Fruit fly (Drosophila melanogaster) whole organism, embryonic: ENCODE data around the gene Jhbp1.

Experiments
- CG10274 ChIP-seq: fragments of 200-800 bp; sonication (Bioruptor generic); optimal IDR thresholded peaks from 3 replicates; lab custom pipeline; 2017; ENCODE audit warnings: missing biosample characterization, mild to moderate bottlenecking, missing genetic modification characterization
- CG12104 ChIP-seq: fragments of 200-800 bp; sonication (Bioruptor generic); optimal IDR thresholded peaks from 3 replicates; lab custom pipeline; 2016; ENCODE audit warnings: missing biosample characterization, missing genetic modification characterization
- CG12155 ChIP-seq: fragments of 200-800 bp; sonication (Bioruptor generic); optimal IDR thresholded peaks from 3 replicates; lab custom pipeline; 2016; ENCODE audit warnings: missing biosample characterization, missing genetic modification characterization
- CG14860 ChIP-seq: fragments of 200-800 bp; sonication (Bioruptor generic); IDR thresholded peaks from 3 replicates; pipeline ENCODE4 v1.3.6; 2022; ENCODE audit warnings: missing biosample characterization, missing genetic modification characterization; ENCODE audit not compliant: partially characterized antibody
- CG1647 ChIP-seq: fragments of 200-800 bp; sonication (Bioruptor generic); optimal IDR thresholded peaks from 3 replicates; lab custom pipeline; 2016; ENCODE audit warnings: missing biosample characterization, missing genetic modification characterization
- CG17385 ChIP-seq: fragments of 200-800 bp; sonication (Bioruptor generic); optimal IDR thresholded peaks from 3 replicates; lab custom pipeline; 2018; ENCODE audit warnings: missing biosample characterization, mild to moderate bottlenecking, missing genetic modification characterization
- CG34422 ChIP-seq: fragments of 200-800 bp; sonication (Bioruptor generic); IDR thresholded peaks from 3 replicates; pipeline ENCODE4 v1.3.6; 2022; ENCODE audit warnings: missing biosample characterization, missing genetic modification characterization
- CG4404 ChIP-seq: fragments of 200-800 bp; sonication (Bioruptor generic); IDR thresholded peaks from 2 replicates; pipeline ENCODE4 v1.3.6; 2022; ENCODE audit warnings: missing biosample characterization, missing genetic modification characterization
- CG8089 ChIP-seq: fragments of 200-800 bp; sonication (Bioruptor generic); optimal IDR thresholded peaks from 3 replicates; lab custom pipeline; 2016; ENCODE audit warnings: missing biosample characterization, missing genetic modification characterization
- CG8359 ChIP-seq: fragments of 200-800 bp; sonication (Bioruptor generic); optimal IDR thresholded peaks from 2 replicates; lab custom pipeline; 2017; ENCODE audit warnings: missing biosample characterization, mild to moderate bottlenecking, missing genetic modification characterization, borderline replicate concordance
- CG8388 ChIP-seq: fragments of 200-800 bp; sonication (Bioruptor generic); optimal IDR thresholded peaks from 2 replicates; lab custom pipeline; 2019; ENCODE audit warnings: missing biosample characterization, mild to moderate bottlenecking, missing genetic modification characterization, moderate library complexity
- CG9437 ChIP-seq: fragments of 200-800 bp; sonication (Bioruptor generic); optimal IDR thresholded peaks from 2 replicates; lab custom pipeline; 2018; ENCODE audit warnings: missing biosample characterization, mild to moderate bottlenecking, missing genetic modification characterization
- CoRest ChIP-seq: fragments of 200-800 bp; sonication (Bioruptor generic); optimal IDR thresholded peaks from 3 replicates; lab custom pipeline; 2018; ENCODE audit warnings: missing biosample characterization, mild to moderate bottlenecking, missing genetic modification characterization, moderate library complexity
- Dll ChIP-seq: fragments of 200-800 bp; sonication (Bioruptor generic); IDR thresholded peaks from 4 replicates; pipeline ENCODE4 v1.3.6; 2022; ENCODE audit warnings: missing biosample characterization, missing genetic modification characterization; ENCODE audit not compliant: partially characterized antibody
- Dref ChIP-seq: fragments of 200-800 bp; sonication (Bioruptor generic); IDR thresholded peaks from 2 replicates; pipeline ENCODE4 v1.3.6; 2022; ENCODE audit warnings: missing biosample characterization, missing genetic modification characterization
- E2f1 ChIP-seq: fragments of 200-800 bp; sonication (Bioruptor generic); IDR thresholded peaks from 2 replicates; pipeline ENCODE4 v1.3.6; 2022; ENCODE audit warnings: missing biosample characterization, missing genetic modification characterization
- E2f2 ChIP-seq: fragments of 200-800 bp; sonication (Bioruptor generic); IDR thresholded peaks from 2 replicates; pipeline ENCODE4 v1.3.6; 2022; ENCODE audit warnings: missing biosample characterization, missing genetic modification characterization
- HmgZ ChIP-seq: fragments of 200-800 bp; sonication (Bioruptor generic); optimal IDR thresholded peaks from 2 replicates; lab custom pipeline; 2018; ENCODE audit warnings: missing biosample characterization, mild to moderate bottlenecking, missing genetic modification characterization
- Hmr ChIP-seq: fragments of 200-800 bp; sonication (Bioruptor generic); optimal IDR thresholded peaks from 3 replicates; lab custom pipeline; 2017; ENCODE audit warnings: mild to moderate bottlenecking, missing biosample characterization, missing genetic modification reagents, missing genetic modification characterization
- Lhr ChIP-seq: fragments of 200-800 bp; sonication (Bioruptor generic); optimal IDR thresholded peaks from 3 replicates; lab custom pipeline; 2017; ENCODE audit warnings: mild to moderate bottlenecking, missing biosample characterization, missing genetic modification reagents, missing genetic modification characterization
- MTF-1 ChIP-seq: fragments of 200-800 bp; sonication (Bioruptor generic); optimal IDR thresholded peaks from 2 replicates; lab custom pipeline; 2018; ENCODE audit warnings: missing biosample characterization, mild to moderate bottlenecking, missing genetic modification characterization, borderline replicate concordance
- Max ChIP-seq: fragments of 200-800 bp; sonication (Bioruptor generic); optimal IDR thresholded peaks from 2 replicates; lab custom pipeline; 2016; ENCODE audit warnings: missing biosample characterization, mild to moderate bottlenecking, missing genetic modification characterization
- Nf-YA ChIP-seq: fragments of 200-800 bp; sonication (Bioruptor generic); IDR thresholded peaks from 2 replicates; pipeline ENCODE4 v1.3.6; 2022; ENCODE audit warnings: missing biosample characterization, missing genetic modification characterization
- NfI ChIP-seq: fragments of 200-800 bp; sonication (Bioruptor generic); optimal IDR thresholded peaks from 3 replicates; lab custom pipeline; 2018; ENCODE audit warnings: missing biosample characterization, mild to moderate bottlenecking, missing genetic modification characterization, moderate library complexity
- Opbp ChIP-seq: fragments of 200-800 bp; sonication (Bioruptor generic); IDR thresholded peaks from 3 replicates; pipeline ENCODE4 v1.3.6; 2022; ENCODE audit warnings: missing biosample characterization, missing genetic modification characterization; ENCODE audit not compliant: partially characterized antibody
- Sry-δ ChIP-seq: fragments of 200-800 bp; sonication (Bioruptor generic); optimal IDR thresholded peaks from 2 replicates; lab custom pipeline; 2016; ENCODE audit warnings: missing biosample characterization, missing genetic modification characterization
- bab2 ChIP-seq: fragments of 200-800 bp; sonication (Bioruptor generic); optimal IDR thresholded peaks from 2 replicates; lab custom pipeline; 2016; ENCODE audit warnings: missing biosample characterization, missing genetic modification characterization
- bsh ChIP-seq, 2 experiments: fragments of 200-800 bp; sonication (Bioruptor generic); optimal IDR thresholded peaks; 2 replicates each; lab custom pipeline; 2017 to 2018; ENCODE audit warnings: mild to moderate bottlenecking in 2 of 2, missing biosample characterization in 2 of 2, missing genetic modification characterization in 2 of 2, moderate library complexity in 1 of 2
- crp ChIP-seq, 2 experiments: fragments of 200-800 bp; sonication (Bioruptor generic); optimal IDR thresholded peaks; 2 replicates in 1 of 2; 3 replicates in 1 of 2; lab custom pipeline; 2017; ENCODE audit warnings: missing biosample characterization in 2 of 2, missing genetic modification characterization in 2 of 2, mild to moderate bottlenecking in 1 of 2, moderate library complexity in 1 of 2
- en ChIP-seq: fragments of 200-800 bp; sonication (Bioruptor generic); optimal IDR thresholded peaks from 2 replicates; lab custom pipeline; 2016; ENCODE audit warnings: missing biosample characterization, missing genetic modification characterization
- grn ChIP-seq: fragments of 200-800 bp; sonication (Bioruptor generic); optimal IDR thresholded peaks from 3 replicates; lab custom pipeline; 2017; ENCODE audit warnings: missing biosample characterization, missing genetic modification characterization
- gsb ChIP-seq: fragments of 200-800 bp; sonication (Bioruptor generic); IDR thresholded peaks from 2 replicates; pipeline ENCODE4 v1.3.6; 2022; ENCODE audit warnings: missing biosample characterization, missing genetic modification characterization
- knrl ChIP-seq: fragments of 200-800 bp; sonication (Bioruptor generic); IDR thresholded peaks from 3 replicates; pipeline ENCODE4 v1.3.6; 2022; ENCODE audit warnings: missing biosample characterization, missing genetic modification characterization; ENCODE audit not compliant: partially characterized antibody
- nom ChIP-seq: fragments of 200-800 bp; sonication (Bioruptor generic); optimal IDR thresholded peaks from 2 replicates; lab custom pipeline; 2017; ENCODE audit warnings: missing biosample characterization, missing genetic modification characterization, mild to moderate bottlenecking, moderate library complexity, missing genetic modification reagents
- p53 ChIP-seq: fragments of 200-800 bp; sonication (Bioruptor generic); optimal IDR thresholded peaks from 2 replicates; lab custom pipeline; 2016; ENCODE audit warnings: missing biosample characterization, missing genetic modification characterization
- pan ChIP-seq, 4 experiments: fragments of >200 bp in 3 of 4; fragments of 200-800 bp in 1 of 4; sonication (Bioruptor generic) in 1 of 4; optimal IDR thresholded peaks in 3 of 4; IDR thresholded peaks in 1 of 4; 2 replicates each; pipeline versions ENCODE4 v1.3.6 to Lab custom; 2017 to 2022; ENCODE audit warnings: missing biosample characterization in 2 of 4, missing genetic modification characterization in 2 of 4, mixed read lengths in 1 of 4
- pros ChIP-seq: fragments of 200-800 bp; sonication (Bioruptor generic); optimal IDR thresholded peaks from 3 replicates; lab custom pipeline; 2019; ENCODE audit warnings: missing biosample characterization, mild to moderate bottlenecking, missing genetic modification characterization, moderate library complexity
- sens-2 ChIP-seq: fragments of 200-800 bp; sonication (Bioruptor generic); IDR thresholded peaks from 2 replicates; pipeline ENCODE4 v1.3.6; 2022; ENCODE audit warnings: missing biosample characterization, missing genetic modification characterization
- slbo ChIP-seq: fragments of 200-800 bp; sonication (Bioruptor generic); IDR thresholded peaks from 2 replicates; pipeline ENCODE4 v1.3.6; 2022; ENCODE audit warnings: missing biosample characterization, missing genetic modification characterization
- so ChIP-seq: fragments of 200-800 bp; sonication (Bioruptor generic); IDR thresholded peaks from 3 replicates; pipeline ENCODE4 v1.3.6; 2022; ENCODE audit warnings: missing biosample characterization, missing genetic modification characterization
- tio ChIP-seq: fragments of 200-800 bp; sonication (Bioruptor generic); optimal IDR thresholded peaks from 2 replicates; lab custom pipeline; 2017; ENCODE audit warnings: missing biosample characterization, missing genetic modification characterization, inconsistent platforms
- ttk ChIP-seq: fragments of 200-800 bp; sonication (Bioruptor generic); IDR thresholded peaks from 2 replicates; pipeline ENCODE4 v2.1.2; 2022; ENCODE audit warnings: missing biosample characterization, missing genetic modification characterization
- tx ChIP-seq: fragments of 200-800 bp; sonication (Bioruptor generic); optimal IDR thresholded peaks from 2 replicates; lab custom pipeline; 2016; ENCODE audit warnings: missing biosample characterization, missing genetic modification characterization
- unpg ChIP-seq: fragments of 200-800 bp; sonication (Bioruptor generic); optimal IDR thresholded peaks from 3 replicates; lab custom pipeline; 2018; ENCODE audit warnings: missing biosample characterization, mild to moderate bottlenecking, missing genetic modification characterization, moderate library complexity
- vvl ChIP-seq: fragments of 200-800 bp; sonication (Bioruptor generic); IDR thresholded peaks from 2 replicates; pipeline ENCODE4 v1.3.6; 2022; ENCODE audit warnings: missing biosample characterization, missing genetic modification characterization
- wdn ChIP-seq: fragments of 200-800 bp; sonication (Bioruptor generic); IDR thresholded peaks from 2 replicates; pipeline ENCODE4 v1.3.6; 2022; ENCODE audit warnings: missing biosample characterization, missing genetic modification characterization
- wek ChIP-seq: fragments of 200-800 bp; sonication (Bioruptor generic); optimal IDR thresholded peaks from 3 replicates; lab custom pipeline; 2018; ENCODE audit warnings: missing biosample characterization, mild to moderate bottlenecking, missing genetic modification characterization, moderate library complexity
- zen2 ChIP-seq: fragments of 200-800 bp; sonication (Bioruptor generic); IDR thresholded peaks from 3 replicates; pipeline ENCODE4 v1.3.6; 2022; ENCODE audit warnings: missing biosample characterization, missing genetic modification characterization; ENCODE audit not compliant: partially characterized antibody
- zfh2 ChIP-seq: fragments of 200-800 bp; sonication (Bioruptor generic); optimal IDR thresholded peaks from 2 replicates; lab custom pipeline; 2016; ENCODE audit warnings: missing biosample characterization, missing genetic modification characterization

The Jhbp1 gene

DNA sequence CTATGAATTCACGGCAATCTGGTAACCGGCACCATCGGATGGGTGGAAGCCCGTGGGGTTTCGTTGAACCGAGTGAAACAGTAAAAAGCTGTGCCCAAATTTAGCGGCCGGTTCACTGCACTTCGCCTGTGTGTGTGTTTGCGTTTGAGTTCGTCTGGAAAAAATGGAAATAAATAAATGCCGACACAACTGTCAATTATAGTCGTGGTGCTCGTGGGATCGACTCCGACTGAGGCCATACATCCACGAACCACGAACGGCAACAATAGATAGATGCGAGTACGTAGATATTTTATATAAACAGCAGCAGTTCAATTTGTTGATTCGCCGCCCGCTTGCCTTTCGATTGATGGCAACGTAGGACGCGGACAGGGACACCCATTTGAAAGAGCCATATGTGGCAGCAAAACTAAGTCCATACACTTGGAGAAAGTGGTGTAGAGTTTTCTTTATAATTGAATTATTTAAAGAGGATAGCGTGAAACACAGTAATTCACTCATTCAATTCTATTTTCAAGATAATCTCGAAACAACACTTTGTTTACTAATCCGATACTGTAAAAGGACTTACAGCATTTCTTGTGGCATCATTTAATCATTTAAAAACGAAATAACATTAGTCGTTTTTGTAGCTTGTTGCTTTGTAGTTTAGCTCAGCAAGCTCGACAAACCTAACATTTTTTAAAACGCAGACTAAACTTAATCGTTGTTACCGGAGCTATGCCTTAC is 30.5 kb downstream of the Jhbp1 start (continued):
- TF ChIP-seq zen2 (GFP tag; lab: Robert Waterston, UW): no peak
- TF ChIP-seq tx (GFP tag; lab: Kevin White, UChicago): no peak
- TF ChIP-seq CG12155 (GFP tag; lab: Kevin White, UChicago): no peak
- no peak for TF ChIP-seq knrl
- peak; percentile 10 for TF ChIP-seq CoRest
- no peak for TF ChIP-seq vvl (GFP tag; lab: Robert Waterston, UW)
- no peak for TF ChIP-seq ttk
- peak; percentile 18 for TF ChIP-seq Lhr
- TF ChIP-seq sens-2: no peak
- no peak for TF ChIP-seq Dll
- no peak for TF ChIP-seq Sry-δ (GFP tag; lab: Kevin White, UChicago)
- peak; percentile 69 for TF ChIP-seq pros (GFP tag; lab: Kevin White, UChicago)
- no peak for TF ChIP-seq NfI (GFP tag; lab: Kevin White, UChicago)
- no peak for TF ChIP-seq CG1647 (GFP tag; lab: Kevin White, UChicago)
- TF ChIP-seq unpg: peak; percentile 6
- no peak for TF ChIP-seq Dref (GFP tag; lab: Robert Waterston, UW)
- no peak for TF ChIP-seq CG14860
- TF ChIP-seq Nf-YA (GFP tag; lab: Robert Waterston, UW): no peak
- no peak for TF ChIP-seq CG4404 (GFP tag; lab: Robert Waterston, UW)
- no peak for TF ChIP-seq CG17385 (GFP tag; lab: Kevin White, UChicago)
- TF ChIP-seq crp (GFP tag; optimal IDR thresholded peaks at IDR 0.05; lab: Kevin White, UChicago): no peak
- TF ChIP-seq grn (GFP tag; lab: Kevin White, UChicago): peak; percentile 32
- TF ChIP-seq MTF-1 (GFP tag; lab: Kevin White, UChicago): no peak
- no peak for TF ChIP-seq so
- peak in 1 of 2 experiments; percentile 43 for TF ChIP-seq bsh (GFP tag; optimal IDR thresholded peaks at IDR 0.05; lab: Kevin White, UChicago)
- TF ChIP-seq tio (GFP tag; lab: Kevin White, UChicago): peak; percentile 2
- TF ChIP-seq bab2 (GFP tag; lab: Kevin White, UChicago): no peak
- TF ChIP-seq Max (GFP tag; lab: Kevin White, UChicago): no peak
- TF ChIP-seq CG9437: peak; percentile 41
- peak; percentile 17 for TF ChIP-seq Hmr (GFP tag; lab: Kevin White, UChicago)
- TF ChIP-seq CG12104 (GFP tag; lab: Kevin White, UChicago): no peak
- no peak for TF ChIP-seq Opbp (GFP tag; lab: Robert Waterston, UW)
- peak; percentile 12 for TF ChIP-seq CG8359 (GFP tag; lab: Kevin White, UChicago)
- no peak for TF ChIP-seq en (GFP tag; lab: Kevin White, UChicago)
- TF ChIP-seq zfh2 (GFP tag; lab: Kevin White, UChicago): no peak
- TF ChIP-seq CG10274 (GFP tag; lab: Kevin White, UChicago): no peak
- no peak for TF ChIP-seq wek
- no peak for TF ChIP-seq nom
- TF ChIP-seq wdn (GFP tag; lab: Robert Waterston, UW): no peak
- TF ChIP-seq p53 (GFP tag; lab: Kevin White, UChicago): no peak
- TF ChIP-seq CG8089 (GFP tag; lab: Kevin White, UChicago): no peak
- no peak for TF ChIP-seq CG34422 (GFP tag; lab: Robert Waterston, UW)
- TF ChIP-seq slbo: no peak
- no peak for TF ChIP-seq E2f1 (GFP tag; lab: Robert Waterston, UW)
- no peak for TF ChIP-seq pan (optimal IDR thresholded peaks at IDR 0.05; lab: Kevin White, UChicago)
- no peak for TF ChIP-seq pan (GFP tag; optimal IDR thresholded peaks at IDR 0.05 in 1 of 2, IDR thresholded peaks at IDR 0.05 in 1 of 2)
- peak; percentile 27 for TF ChIP-seq CG8388
- no peak for TF ChIP-seq gsb (GFP tag; lab: Robert Waterston, UW)
- TF ChIP-seq HmgZ (tag; lab: Kevin White, UChicago): no peak
- no peak for TF ChIP-seq E2f2 (GFP tag; lab: Robert Waterston, UW)
